Worm (Caenorhabditis elegans): Measurements from ENCODE around the gene T26A5.6.

T26A5.6 gene

ce11 chrIII:6436308-6436707 lies 14.2 kb downstream of the T26A5.6 start, which contains the start of gene C05D11.1:
TSS of gene C05D11.1 (plus strand) at chrIII:6436608.
- TF ChIP-seq tab-1 (GFP tag; IDR thresholded peaks at IDR 0.05) (no peak), cog-1 (tag; optimal IDR thresholded peaks at IDR 0.05) (no peak), ref-1 (GFP tag; conservative IDR thresholded peaks at IDR 0.05) (no peak), ztf-23 (GFP tag; IDR thresholded peaks at IDR 0.05) (no peak), T22C8.4 (GFP tag; IDR thresholded peaks at IDR 0.05) (no peak)

ce11 chrIII:6432939-6433338 lies 17.6 kb downstream of the T26A5.6 start, which contains the start of gene vps-16:
TSS of gene vps-16 (plus strand) at chrIII:6433239.
- TF ChIP-seq T22C8.4 (GFP tag; IDR thresholded peaks at IDR 0.05) (no peak), ztf-29 (GFP tag; IDR thresholded peaks at IDR 0.05) (no peak)

ce11 chrIII:6431766-6432228 lies 18.7 kb downstream of the T26A5.6 start, which contains the start of the genes mrps-17 and txdc-9:
TSS of gene mrps-17 (minus strand) at chrIII:6431798.
TSS of gene txdc-9 (plus strand) at chrIII:6432178.
- TF ChIP-seq flt-1 (GFP tag; IDR thresholded peaks at IDR 0.05): peak; percentile 68; the same call in 1 of the 2 replicates
- TF ChIP-seq ztf-29 (GFP tag; IDR thresholded peaks at IDR 0.05): no peak

DNA sequence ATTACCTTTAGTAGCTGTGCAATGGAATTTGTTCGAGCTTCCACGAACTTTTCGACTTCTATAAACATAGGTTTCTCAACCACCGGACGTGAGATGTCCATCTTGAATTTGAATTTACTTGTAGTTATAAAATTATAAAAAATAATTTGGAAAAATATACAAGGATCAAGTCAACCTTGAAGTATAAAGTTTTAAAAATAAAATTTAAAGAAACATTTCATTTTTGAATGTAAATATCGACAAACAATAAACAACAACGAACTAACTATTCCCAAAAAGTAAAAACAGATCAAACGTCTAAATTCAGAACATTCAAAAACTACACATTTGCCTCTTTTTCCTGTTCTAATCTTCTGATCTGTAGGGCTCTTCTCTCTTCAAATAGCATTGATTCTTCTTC lies 19.7 kb downstream of the T26A5.6 start, which contains the start of gene popl-1:
popl-1 (minus strand) TSS at position 101 of the 400 bp plus-strand sequence.
- no peak for TF ChIP-seq ref-1 (GFP tag; conservative IDR thresholded peaks at IDR 0.05)
- TF ChIP-seq cog-1 (tag; optimal IDR thresholded peaks at IDR 0.05): no peak
- no peak for TF ChIP-seq T22C8.4 (GFP tag; IDR thresholded peaks at IDR 0.05)
- TF ChIP-seq ztf-23 (GFP tag; IDR thresholded peaks at IDR 0.05): no peak

DNA sequence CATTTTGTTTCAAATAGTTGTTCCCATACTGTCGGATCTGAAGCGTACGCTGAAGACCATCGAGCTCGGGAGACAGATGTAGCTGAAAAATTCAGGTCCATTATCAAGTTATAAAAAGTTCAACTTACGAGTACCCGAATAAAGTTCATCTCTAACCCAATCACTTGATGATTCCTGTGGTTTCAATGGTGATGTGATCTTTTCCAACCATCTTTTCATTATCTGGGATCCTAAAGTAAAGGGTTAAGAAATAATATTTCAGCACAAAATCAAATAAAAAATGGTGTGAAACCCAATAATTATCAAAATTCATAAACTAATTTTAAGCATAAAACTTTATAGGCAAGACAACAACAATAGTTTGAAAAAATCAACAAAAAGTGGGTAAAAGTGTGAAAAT lies 23.3 kb downstream of the T26A5.6 start, which contains the start of gene C05D11.8:
C05D11.8 (minus strand) TSS at position 101 of the 400 bp plus-strand sequence.
- TF ChIP-seq tab-1 (GFP tag; IDR thresholded peaks at IDR 0.05) (no peak), ref-1 (GFP tag; conservative IDR thresholded peaks at IDR 0.05) (no peak), klf-2 (GFP tag; conservative IDR thresholded peaks at IDR 0.05) (no peak), flt-1 (GFP tag; IDR thresholded peaks at IDR 0.05) (no peak), med-1 (GFP tag; optimal IDR thresholded peaks at IDR 0.05; ENCODE audit: insufficient read depth) (no peak), ztf-29 (GFP tag; IDR thresholded peaks at IDR 0.05) (no peak), cog-1 (tag; optimal IDR thresholded peaks at IDR 0.05) (no peak), ztf-23 (GFP tag; IDR thresholded peaks at IDR 0.05) (no peak), T22C8.4 (GFP tag; IDR thresholded peaks at IDR 0.05) (no peak)

ce11 chrIII:6422721-6423120 lies 27.8 kb downstream of the T26A5.6 start:
- TF ChIP-seq ref-1 (GFP tag; conservative IDR thresholded peaks at IDR 0.05) (no peak), flt-1 (GFP tag; IDR thresholded peaks at IDR 0.05) (no peak), med-1 (GFP tag; optimal IDR thresholded peaks at IDR 0.05; ENCODE audit: insufficient read depth) (no peak), ztf-23 (GFP tag; IDR thresholded peaks at IDR 0.05) (no peak)

DNA sequence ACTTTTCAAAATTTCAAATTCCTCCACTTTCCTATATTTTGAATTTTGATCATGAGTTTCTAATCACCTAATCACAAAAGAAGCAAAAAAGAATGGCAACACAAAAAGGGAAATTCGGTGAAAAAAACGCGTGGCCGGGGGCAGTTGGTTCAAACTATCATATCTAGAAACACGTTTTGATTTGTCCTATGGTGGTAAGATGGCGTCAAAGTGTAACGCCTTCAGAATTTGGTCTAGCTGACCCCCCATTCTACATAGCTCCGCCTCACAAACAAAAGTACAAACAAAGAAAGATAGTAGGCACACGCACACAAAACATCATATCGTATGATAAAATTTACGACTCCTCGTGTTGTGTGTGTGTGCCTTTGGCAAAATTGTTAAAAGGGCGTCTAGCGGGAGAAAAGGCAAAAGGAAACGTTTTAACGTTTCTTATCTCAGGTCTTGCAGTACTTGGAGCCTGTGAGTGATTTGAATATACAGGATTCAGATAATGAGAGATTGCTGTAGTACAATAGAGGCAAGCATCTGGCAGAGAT lies 28.5 kb downstream of the T26A5.6 start:
- TF ChIP-seq cog-1 (tag; optimal IDR thresholded peaks at IDR 0.05) (no peak), ztf-23 (GFP tag; IDR thresholded peaks at IDR 0.05) (no peak), klf-2 (GFP tag; conservative IDR thresholded peaks at IDR 0.05) (no peak), T22C8.4 (GFP tag; IDR thresholded peaks at IDR 0.05) (no peak), ztf-29 (GFP tag; IDR thresholded peaks at IDR 0.05) (no peak), ref-1 (GFP tag; conservative IDR thresholded peaks at IDR 0.05) (no peak), med-1 (GFP tag; optimal IDR thresholded peaks at IDR 0.05; ENCODE audit: insufficient read depth) (no peak), flt-1 (GFP tag; IDR thresholded peaks at IDR 0.05) (no peak), tab-1 (GFP tag; IDR thresholded peaks at IDR 0.05) (no peak)

- TF ChIP-seq klf-2 (GFP tag; conservative IDR thresholded peaks at IDR 0.05) (no peak), flt-1 (GFP tag; IDR thresholded peaks at IDR 0.05) (no peak), tab-1 (GFP tag; IDR thresholded peaks at IDR 0.05) (no peak), med-1 (GFP tag; optimal IDR thresholded peaks at IDR 0.05; ENCODE audit: insufficient read depth) (no peak), cog-1 (tag; optimal IDR thresholded peaks at IDR 0.05) (no peak), ztf-23 (GFP tag; IDR thresholded peaks at IDR 0.05) (no peak), ztf-29 (GFP tag; IDR thresholded peaks at IDR 0.05) (no peak), ref-1 (GFP tag; conservative IDR thresholded peaks at IDR 0.05) (no peak), T22C8.4 (GFP tag; IDR thresholded peaks at IDR 0.05) (no peak)
Observed at ce11 chrIII:6421473-6421872, 29.0 kb downstream of the T26A5.6 start.

ce11 chrIII:6420995-6421404 lies 29.5 kb downstream of the T26A5.6 start:
- TF ChIP-seq med-1 (GFP tag; optimal IDR thresholded peaks at IDR 0.05; ENCODE audit: insufficient read depth) (no peak), flt-1 (GFP tag; IDR thresholded peaks at IDR 0.05) (0 out of 2 replicates have a peak, but pooled peaks have one; percentile 8), ztf-29 (GFP tag; IDR thresholded peaks at IDR 0.05) (peak; percentile 39; the same call in 1 of the 2 replicates), cog-1 (tag; optimal IDR thresholded peaks at IDR 0.05) (peak; percentile 33), klf-2 (GFP tag; conservative IDR thresholded peaks at IDR 0.05) (no peak)

DNA sequence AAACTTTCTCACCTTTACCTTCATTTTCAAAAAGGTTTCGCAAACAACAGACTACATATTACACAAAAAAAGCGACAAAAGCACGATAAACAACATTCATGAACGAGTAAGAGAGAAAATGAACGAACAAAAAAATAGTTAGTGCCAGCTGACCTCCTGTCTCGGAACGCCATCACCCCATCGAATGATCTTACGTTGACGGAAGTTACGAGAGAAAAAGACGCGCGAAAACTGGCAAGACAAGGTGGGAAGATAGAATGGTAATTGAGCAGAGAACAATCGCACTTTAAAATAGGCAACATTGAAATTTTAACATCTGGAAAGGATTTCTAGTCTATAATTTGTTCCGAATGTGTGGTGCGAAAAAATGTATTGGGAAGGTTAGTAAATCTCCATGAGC lies 30.3 kb downstream of the T26A5.6 start:
- TF ChIP-seq ztf-29 (GFP tag; IDR thresholded peaks at IDR 0.05) (no peak), cog-1 (tag; optimal IDR thresholded peaks at IDR 0.05) (no peak), flt-1 (GFP tag; IDR thresholded peaks at IDR 0.05) (no peak), med-1 (GFP tag; optimal IDR thresholded peaks at IDR 0.05; ENCODE audit: insufficient read depth) (no peak), tab-1 (GFP tag; IDR thresholded peaks at IDR 0.05) (no peak), ref-1 (GFP tag; conservative IDR thresholded peaks at IDR 0.05) (no peak), T22C8.4 (GFP tag; IDR thresholded peaks at IDR 0.05) (no peak), ztf-23 (GFP tag; IDR thresholded peaks at IDR 0.05) (no peak), klf-2 (GFP tag; conservative IDR thresholded peaks at IDR 0.05) (no peak)

Data from whole organism, midembryonic.